Fruit fly (Drosophila melanogaster) whole organism, prepupa: ENCODE data around the gene CG10428.

Experiments
- CG11762 ChIP-seq: fragments of 200-800 bp; sonication (Bioruptor generic); optimal IDR thresholded peaks from 3 replicates; lab custom pipeline; 2016; ENCODE audit warnings: missing biosample characterization, missing genetic modification characterization; ENCODE audit not compliant: insufficient read depth
- CG32006 ChIP-seq: fragments of 200-800 bp; sonication (Bioruptor generic); optimal IDR thresholded peaks from 3 replicates; lab custom pipeline; 2017; ENCODE audit warnings: missing biosample characterization, mild to moderate bottlenecking, missing genetic modification characterization
- CG6276 ChIP-seq: fragments of 200-800 bp; sonication (Bioruptor generic); optimal IDR thresholded peaks from 2 replicates; lab custom pipeline; 2017; ENCODE audit warnings: missing biosample characterization, mild to moderate bottlenecking, missing genetic modification characterization
- Hr39 ChIP-seq: fragments of 200-800 bp; sonication (Bioruptor generic); optimal IDR thresholded peaks from 2 replicates; lab custom pipeline; 2016; ENCODE audit warnings: missing biosample characterization, missing genetic modification characterization
- Smox ChIP-seq: fragments of 200-800 bp; sonication (Bioruptor generic); optimal IDR thresholded peaks from 3 replicates; lab custom pipeline; 2016; ENCODE audit warnings: missing biosample characterization, missing genetic modification characterization

dm6 chr2L:18974063-18974779, 25.5 kb downstream of the CG10428 start, which contains the start of the genes L2HGDH and CG10431:
- TF ChIP-seq CG32006 (GFP tag; lab: Kevin White, UChicago) (no peak), CG6276 (no peak), Hr39 (GFP tag; lab: Kevin White, UChicago) (peak; percentile 34), CG11762 (GFP tag; lab: Kevin White, UChicago) (peak; percentile 23), Smox (GFP tag; lab: Kevin White, UChicago) (no peak)
